Fruit fly (Drosophila melanogaster): Measurements from ENCODE around the gene Ccdc39.

Gene Ccdc39

DNA sequence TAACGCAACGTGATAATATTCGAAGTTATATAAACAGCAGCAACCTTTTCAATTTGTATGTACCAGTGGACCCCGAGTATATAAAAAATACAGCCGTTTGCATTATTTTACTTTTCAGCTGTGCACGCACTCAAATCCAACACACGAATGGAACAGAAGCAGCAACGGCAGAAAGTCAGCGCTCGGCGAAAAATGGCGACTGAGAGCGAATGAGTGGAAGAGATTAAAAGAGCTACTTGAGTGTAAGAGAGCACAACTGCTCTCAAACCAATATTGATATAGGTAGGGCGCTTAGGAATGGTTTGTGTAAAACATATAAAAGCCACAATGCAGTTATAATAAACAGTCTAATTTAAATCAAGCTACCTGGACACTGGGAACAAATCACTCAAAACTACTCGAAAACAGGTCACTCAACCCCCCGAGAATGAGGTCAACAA lies 21.8 kb upstream of the Ccdc39 start (continued):
- TF ChIP-seq bigmax (GFP tag; optimal IDR thresholded peaks at IDR 0.05) (no peak), CG6254 (GFP tag; optimal IDR thresholded peaks at IDR 0.05) (peak; percentile 55), CG11504 (tag; optimal IDR thresholded peaks at IDR 0.05) (peak; percentile 50), Tbp (GFP tag; optimal IDR thresholded peaks at IDR 0.05) (no peak), Poxn (GFP tag; IDR thresholded peaks at IDR 0.05) (no peak), hkb (optimal IDR thresholded peaks at IDR 0.05) (no peak), hkb (GFP tag; IDR thresholded peaks at IDR 0.05) (peak; percentile 80), CG10267 (tag; optimal IDR thresholded peaks at IDR 0.05) (peak; percentile 30), CG4854 (GFP tag; optimal IDR thresholded peaks at IDR 0.05) (peak; percentile 12), sob (GFP tag; IDR thresholded peaks at IDR 0.05) (no peak), Kr (GFP tag; optimal IDR thresholded peaks at IDR 0.05) (no peak), CG11093 (GFP tag; IDR thresholded peaks at IDR 0.05) (no peak), CG8281 (tag; optimal IDR thresholded peaks at IDR 0.05) (peak; percentile 3), Blimp-1 (GFP tag; optimal IDR thresholded peaks at IDR 0.05) (peak; percentile 57), PHDP (tag; optimal IDR thresholded peaks at IDR 0.05) (peak; percentile 69), Gsc (GFP tag; IDR thresholded peaks at IDR 0.05) (no peak), Dad (GFP tag; optimal IDR thresholded peaks at IDR 0.05) (no peak), cad (GFP tag; optimal IDR thresholded peaks at IDR 0.05) (no peak), wek (GFP tag; optimal IDR thresholded peaks at IDR 0.05) (peak; percentile 88), insv (GFP tag; optimal IDR thresholded peaks at IDR 0.05) (peak in 1 of 2 experiments; percentile 39), CG2889 (GFP tag; IDR thresholded peaks at IDR 0.05) (no peak), croc (GFP tag; conservative IDR thresholded peaks at IDR 0.05) (no peak), pfk (GFP tag; optimal IDR thresholded peaks at IDR 0.05) (peak; percentile 49), gsb (GFP tag; IDR thresholded peaks at IDR 0.05) (no peak), abd-A (tag; optimal IDR thresholded peaks at IDR 0.05) (peak; percentile 46), Doc2 (GFP tag; IDR thresholded peaks at IDR 0.05) (no peak), crp (GFP tag; optimal IDR thresholded peaks at IDR 0.05) (peak in 1 of 2 experiments; percentile 67), Chrac-16 (GFP tag; optimal IDR thresholded peaks at IDR 0.05) (no peak), fd64A (GFP tag; optimal IDR thresholded peaks at IDR 0.05) (peak; percentile 85), danr (GFP tag; IDR thresholded peaks at IDR 0.05) (no peak), tna (GFP tag; IDR thresholded peaks at IDR 0.05; ENCODE audit: partially characterized antibody) (peak; percentile 11; the same call in 1 of the 2 replicates), kay (GFP tag; optimal IDR thresholded peaks at IDR 0.05) (peak; percentile 3), CG7839 (tag; optimal IDR thresholded peaks at IDR 0.05) (peak; percentile 37), CG18476 (GFP tag; optimal IDR thresholded peaks at IDR 0.05) (peak; percentile 43), Deaf1 (tag; optimal IDR thresholded peaks at IDR 0.05) (peak; percentile 81), CG7745 (tag; optimal IDR thresholded peaks at IDR 0.05) (peak; percentile 5), ash1 (GFP tag; optimal IDR thresholded peaks at IDR 0.05) (peak; percentile 25), B-H2 (GFP tag; optimal IDR thresholded peaks at IDR 0.05) (peak; percentile 45), Awh (GFP tag; IDR thresholded peaks at IDR 0.05) (peak; percentile 82), trem (tag; optimal IDR thresholded peaks at IDR 0.05) (peak; percentile 13), so (GFP tag; IDR thresholded peaks at IDR 0.05) (peak; percentile 49; the same call in 1 of the 3 replicates), CG12391 (tag; optimal IDR thresholded peaks at IDR 0.05) (peak; percentile 2), caup (GFP tag; optimal IDR thresholded peaks at IDR 0.05; ENCODE audit: severe bottlenecking) (peak; percentile 73), gcm (GFP tag; optimal IDR thresholded peaks at IDR 0.05) (peak; percentile 70), CrebB (tag; optimal IDR thresholded peaks at IDR 0.05) (peak; percentile 77), br (optimal IDR thresholded peaks at IDR 0.05) (no peak), CG18764 (GFP tag; optimal IDR thresholded peaks at IDR 0.05) (peak; percentile 57), eyg (GFP tag; optimal IDR thresholded peaks at IDR 0.05) (peak; percentile 41), unpg (GFP tag; optimal IDR thresholded peaks at IDR 0.05) (peak; percentile 63), pan (optimal IDR thresholded peaks at IDR 0.05) (no peak), pan (GFP tag; optimal IDR thresholded peaks at IDR 0.05 in 1 of 2, IDR thresholded peaks at IDR 0.05 in 1 of 2) (peak in 1 of 2 experiments; percentile 38)
